Worm (Caenorhabditis elegans) whole organism, late embryonic: ENCODE data around the gene T21D12.7.

Source experiments
- C08G9.2 ChIP-seq: sonication (generic microtip); optimal IDR thresholded peaks from 2 replicates; lab custom pipeline; 2016; ENCODE audit warnings: mild to moderate bottlenecking, missing genetic modification characterization, moderate library complexity, missing compliant biosample characterization
- K09A11.1 ChIP-seq: sonication (generic microtip); optimal IDR thresholded peaks from 2 replicates; lab custom pipeline; 2017; ENCODE audit warnings: antibody characterized with exemption, mild to moderate bottlenecking, missing genetic modification characterization, missing compliant biosample characterization; ENCODE audit not compliant: insufficient read depth
- ceh-18 ChIP-seq: sonication (generic microtip); optimal IDR thresholded peaks from 2 replicates; lab custom pipeline; 2016; ENCODE audit warnings: missing genetic modification characterization, missing compliant biosample characterization
- ceh-2 ChIP-seq: sonication (generic microtip); optimal IDR thresholded peaks from 2 replicates; lab custom pipeline; 2016; ENCODE audit warnings: missing genotype, missing genetic modification characterization, missing compliant biosample characterization
- ceh-30 ChIP-seq: fragments of 150-350 bp; optimal IDR thresholded peaks from 2 replicates; lab custom pipeline; 2014; ENCODE audit warnings: missing biosample characterization, missing genetic modification characterization
- ceh-31 ChIP-seq: sonication (generic microtip); optimal IDR thresholded peaks from 2 replicates; lab custom pipeline; 2016; ENCODE audit warnings: missing genetic modification characterization, missing compliant biosample characterization
- ceh-34 ChIP-seq: sonication (generic microtip); optimal IDR thresholded peaks from 2 replicates; lab custom pipeline; 2016; ENCODE audit warnings: mild to moderate bottlenecking, missing genetic modification characterization, missing compliant biosample characterization
- ceh-45 ChIP-seq: fragments of 200-800 bp; sonication (Bioruptor generic); IDR thresholded peaks from 2 replicates; pipeline ENCODE4 v1.3.6; 2022; ENCODE audit warnings: missing genetic modification reagents, missing genetic modification characterization, missing compliant biosample characterization
- ceh-48 ChIP-seq: sonication (generic microtip); optimal IDR thresholded peaks from 2 replicates; lab custom pipeline; 2016; ENCODE audit warnings: missing genetic modification characterization, inconsistent platforms, missing compliant biosample characterization
- ceh-6 ChIP-seq: fragments of 200-800 bp; sonication (Bioruptor generic); optimal IDR thresholded peaks from 2 replicates; lab custom pipeline; 2018; ENCODE audit warnings: mild to moderate bottlenecking, missing genetic modification characterization, missing compliant biosample characterization
- ceh-9 ChIP-seq: sonication (generic microtip); optimal IDR thresholded peaks from 2 replicates; lab custom pipeline; 2016; ENCODE audit warnings: mild to moderate bottlenecking, missing genetic modification characterization, inconsistent platforms, missing compliant biosample characterization
- dve-1 ChIP-seq: sonication (generic microtip); optimal IDR thresholded peaks from 2 replicates; lab custom pipeline; 2017; ENCODE audit warnings: antibody characterized with exemption, mild to moderate bottlenecking, missing genetic modification characterization, missing compliant biosample characterization
- elt-2 ChIP-seq: sonication (generic microtip); optimal IDR thresholded peaks from 2 replicates; lab custom pipeline; 2016; ENCODE audit warnings: missing genetic modification reagents, missing genetic modification characterization, missing compliant biosample characterization
- ets-4 ChIP-seq: sonication (generic microtip); optimal IDR thresholded peaks from 2 replicates; lab custom pipeline; 2016; ENCODE audit warnings: missing genetic modification characterization, missing compliant biosample characterization
- fax-1 ChIP-seq: sonication (generic microtip); optimal IDR thresholded peaks from 2 replicates; lab custom pipeline; 2016; ENCODE audit warnings: missing genotype, missing genetic modification characterization, missing compliant biosample characterization
- hlh-6 ChIP-seq: sonication (generic microtip); optimal IDR thresholded peaks from 2 replicates; lab custom pipeline; 2016; ENCODE audit warnings: missing genotype, missing genetic modification characterization, missing compliant biosample characterization
- lim-6 ChIP-seq: sonication (generic microtip); optimal IDR thresholded peaks from 2 replicates; lab custom pipeline; 2016; ENCODE audit warnings: missing genetic modification characterization, missing compliant biosample characterization
- madf-2 ChIP-seq: sonication (generic microtip); optimal IDR thresholded peaks from 2 replicates; lab custom pipeline; 2017; ENCODE audit warnings: missing genetic modification characterization, missing compliant biosample characterization
- nfya-1 ChIP-seq: sonication (generic microtip); optimal IDR thresholded peaks from 2 replicates; lab custom pipeline; 2017; ENCODE audit warnings: missing genetic modification characterization, mild to moderate bottlenecking, missing compliant biosample characterization, antibody characterized with exemption, moderate library complexity
- nhr-11 ChIP-seq: fragments of 150-350 bp; optimal IDR thresholded peaks from 2 replicates; lab custom pipeline; 2014; ENCODE audit warnings: missing biosample characterization, missing genetic modification characterization
- odd-2 ChIP-seq: sonication (generic microtip); optimal IDR thresholded peaks from 2 replicates; lab custom pipeline; 2017; ENCODE audit warnings: antibody characterized with exemption, mild to moderate bottlenecking, missing genetic modification characterization, missing compliant biosample characterization
- pag-3 ChIP-seq: sonication (generic microtip); optimal IDR thresholded peaks from 2 replicates; lab custom pipeline; 2016; ENCODE audit warnings: missing compliant biosample characterization, missing genetic modification characterization, borderline replicate concordance
- pax-1 ChIP-seq: fragments of 150-350 bp; optimal IDR thresholded peaks from 2 replicates; lab custom pipeline; 2014; ENCODE audit warnings: missing biosample characterization, missing genetic modification characterization
- pha-2 ChIP-seq: sonication (generic microtip); optimal IDR thresholded peaks from 2 replicates; lab custom pipeline; 2017; ENCODE audit warnings: mild to moderate bottlenecking, missing genetic modification characterization, missing compliant biosample characterization
- pha-4 ChIP-seq: fragments of 150-350 bp; optimal IDR thresholded peaks from 2 replicates; lab custom pipeline; 2018; ENCODE audit warnings: missing biosample characterization, missing genetic modification reagents, missing genetic modification characterization
- pqm-1 ChIP-seq: sonication (generic microtip); optimal IDR thresholded peaks from 2 replicates; lab custom pipeline; 2016; ENCODE audit warnings: missing genetic modification characterization, missing compliant biosample characterization
- pros-1 ChIP-seq: fragments of 150-350 bp; optimal IDR thresholded peaks from 2 replicates; lab custom pipeline; 2014; ENCODE audit warnings: missing biosample characterization, missing genetic modification reagents, missing genetic modification characterization
- sox-4 ChIP-seq: sonication (generic microtip); optimal IDR thresholded peaks from 2 replicates; lab custom pipeline; 2017; ENCODE audit warnings: mild to moderate bottlenecking, missing genetic modification characterization, inconsistent platforms, missing compliant biosample characterization
- tbx-7 ChIP-seq: sonication (generic microtip); optimal IDR thresholded peaks from 2 replicates; lab custom pipeline; 2016; ENCODE audit warnings: missing genotype, missing genetic modification characterization, missing compliant biosample characterization
- ttx-3 ChIP-seq: sonication (generic microtip); optimal IDR thresholded peaks from 2 replicates; lab custom pipeline; 2016; ENCODE audit warnings: missing genetic modification reagents, missing genetic modification characterization, missing compliant biosample characterization
- unc-42 ChIP-seq: sonication (generic microtip); optimal IDR thresholded peaks from 2 replicates; lab custom pipeline; 2016; ENCODE audit warnings: missing genotype, missing genetic modification characterization, missing compliant biosample characterization
- unc-55 ChIP-seq: sonication (generic microtip); optimal IDR thresholded peaks from 2 replicates; lab custom pipeline; 2017; ENCODE audit warnings: missing biosample characterization, missing genetic modification reagents, missing genetic modification characterization
- zip-5 ChIP-seq: sonication (generic microtip); optimal IDR thresholded peaks from 2 replicates; lab custom pipeline; 2016; ENCODE audit warnings: missing genetic modification characterization, missing compliant biosample characterization
- ztf-16 ChIP-seq: sonication (generic microtip); optimal IDR thresholded peaks from 2 replicates; lab custom pipeline; 2017; ENCODE audit warnings: missing genetic modification characterization, missing compliant biosample characterization

Gene T21D12.7

ce11 chrIV:266148-266547 lies 25.1 kb downstream of the T21D12.7 start, which contains the start of gene T21D12.12:
TSS of gene T21D12.12 (plus strand) at chrIV:266448.
- TF ChIP-seq pros-1 (tag; lab: Kevin White, UChicago) (no peak), pag-3 (tag; lab: Kevin White, UChicago) (no peak), K09A11.1 (tag; lab: Kevin White, UChicago) (no peak), ceh-45 (GFP tag; lab: Robert Waterston, UW) (no peak), pha-2 (no peak), fax-1 (tag; lab: Kevin White, UChicago) (no peak), pax-1 (tag; lab: Kevin White, UChicago) (no peak), ceh-6 (GFP tag; lab: Kevin White, UChicago) (no peak), ceh-30 (tag; lab: Kevin White, UChicago) (no peak), nhr-11 (tag; lab: Kevin White, UChicago) (no peak), ets-4 (no peak), odd-2 (no peak)
- TF ChIP-seq, all 69 proteins: peak for 0

DNA sequence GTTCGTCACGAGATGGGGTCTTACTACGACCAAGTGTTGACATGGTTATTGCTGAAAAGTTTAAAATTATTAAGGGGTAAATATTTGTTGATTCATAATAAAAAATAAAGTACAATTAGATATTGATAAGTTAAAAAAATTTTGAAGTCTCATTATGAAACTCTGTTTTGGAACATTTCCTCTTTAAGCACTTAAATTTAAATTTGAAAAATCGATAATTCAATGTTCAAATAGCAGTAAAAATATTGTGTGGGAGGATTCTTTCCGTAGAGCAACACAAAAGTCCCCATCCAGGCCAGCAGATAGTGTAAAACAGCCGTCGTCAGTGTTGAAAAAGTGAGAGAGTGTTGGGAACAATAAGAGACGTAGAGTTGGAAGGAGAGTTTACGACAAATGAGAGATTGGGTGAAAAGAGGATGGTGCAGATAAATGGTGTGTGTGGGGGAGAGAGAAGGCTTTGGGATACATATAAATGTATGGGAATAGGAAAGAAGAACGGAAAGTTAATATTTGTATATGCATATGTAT lies 27.0 kb downstream of the T21D12.7 start, which contains the start of gene pat-6:
pat-6 (minus strand) TSS at position 51 of the 528 bp plus-strand sequence.
- TF ChIP-seq ztf-16 (tag; lab: Kevin White, UChicago) (no peak), pax-1 (tag; lab: Kevin White, UChicago) (peak; percentile 1), zip-5 (tag; lab: Kevin White, UChicago) (no peak), nfya-1 (peak; percentile 57), hlh-6 (no peak), ceh-31 (tag; lab: Kevin White, UChicago) (peak; percentile 36), ceh-34 (tag; lab: Kevin White, UChicago) (no peak), ceh-18 (tag; lab: Kevin White, UChicago) (peak; percentile 26), ceh-2 (tag; lab: Kevin White, UChicago) (no peak), unc-55 (GFP tag; lab: Kevin White, UChicago) (peak; percentile 42), sox-4 (no peak)

DNA sequence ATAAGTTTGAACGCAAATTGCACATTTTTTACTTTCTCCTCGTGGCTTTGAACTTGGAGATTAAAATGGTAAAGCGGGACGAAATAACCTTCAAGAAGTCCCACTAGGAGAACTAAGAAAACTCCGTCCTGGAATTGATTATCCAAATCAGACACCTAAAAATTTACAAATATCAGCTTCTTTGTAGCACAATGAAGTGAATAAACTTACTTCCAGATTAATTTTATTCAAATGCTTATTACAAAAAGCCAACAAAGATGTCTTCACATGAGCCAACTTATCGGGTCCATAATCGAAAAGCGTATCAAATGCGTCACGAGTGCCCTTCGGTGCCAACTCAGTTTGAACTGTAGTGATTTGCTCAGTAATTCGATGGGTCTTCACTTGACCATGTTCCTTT lies 28.8 kb downstream of the T21D12.7 start:
- no peak for TF ChIP-seq pha-4 (tag; lab: Kevin White, UChicago)
- TF ChIP-seq C08G9.2 (tag; lab: Kevin White, UChicago): no peak

DNA sequence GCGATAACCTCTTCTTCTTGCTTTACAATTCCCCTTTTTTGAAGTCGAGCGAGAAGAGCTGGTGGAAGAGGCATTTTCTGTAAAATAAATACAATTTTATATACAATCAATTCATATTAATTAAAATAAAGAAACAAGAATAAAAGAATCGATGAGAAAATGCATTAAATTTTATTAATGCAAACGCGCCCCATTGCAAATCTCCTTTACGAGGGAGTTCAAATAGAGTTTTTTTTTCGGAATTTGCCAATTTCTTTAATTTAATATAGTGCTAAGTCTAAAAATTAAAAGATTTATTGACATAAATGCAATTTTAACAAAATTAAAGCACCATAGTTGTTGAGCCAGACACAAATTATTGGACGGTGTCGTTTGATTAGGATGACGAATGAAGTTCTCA lies 29.6 kb downstream of the T21D12.7 start, which contains the start of gene pqbp-1.1:
pqbp-1.1 (minus strand) TSS at position 77 of the 400 bp plus-strand sequence.
- TF ChIP-seq lim-6 (tag; lab: Kevin White, UChicago) (no peak), tbx-7 (tag; lab: Kevin White, UChicago) (no peak), pag-3 (tag; lab: Kevin White, UChicago) (no peak), pax-1 (tag; lab: Kevin White, UChicago) (peak; percentile 48), madf-2 (tag; lab: Kevin White, UChicago) (no peak), ceh-2 (tag; lab: Kevin White, UChicago) (no peak), unc-42 (tag; lab: Kevin White, UChicago) (peak; percentile 88), ceh-34 (tag; lab: Kevin White, UChicago) (no peak), ceh-9 (no peak), ceh-48 (tag; lab: Kevin White, UChicago) (peak; percentile 42), pqm-1 (tag; lab: Kevin White, UChicago) (no peak), ttx-3 (tag; lab: Kevin White, UChicago) (no peak), dve-1 (tag; lab: Kevin White, UChicago) (no peak), pha-4 (tag; lab: Kevin White, UChicago) (no peak), elt-2 (tag; lab: Kevin White, UChicago) (peak; percentile 6)
